Fruit fly (Drosophila melanogaster) whole organism, embryonic: ENCODE data around the gene Doa.

Experiments used
- Atf3 ChIP-seq: fragments of 200-800 bp; sonication (Bioruptor generic); optimal IDR thresholded peaks from 3 replicates; lab custom pipeline; 2016; ENCODE audit warnings: missing biosample characterization, missing genetic modification characterization
- C15 ChIP-seq: fragments of 200-800 bp; sonication (Bioruptor generic); IDR thresholded peaks from 3 replicates; pipeline ENCODE4 v1.3.6; 2022; ENCODE audit warnings: missing biosample characterization, missing genetic modification characterization
- CG10366 ChIP-seq: fragments of 200-800 bp; sonication (Bioruptor generic); IDR thresholded peaks from 2 replicates; pipeline ENCODE4 v1.3.6; 2022; ENCODE audit warnings: missing biosample characterization, missing genetic modification characterization
- CG10462 ChIP-seq: fragments of 200-800 bp; sonication (Bioruptor generic); optimal IDR thresholded peaks from 2 replicates; lab custom pipeline; 2016; ENCODE audit warnings: missing biosample characterization, missing genetic modification characterization
- CG11093 ChIP-seq: fragments of 200-800 bp; sonication (Bioruptor generic); IDR thresholded peaks from 3 replicates; pipeline ENCODE4 v1.3.6; 2022; ENCODE audit warnings: missing biosample characterization, missing genetic modification characterization
- CG16779 ChIP-seq: fragments of 200-800 bp; sonication (Bioruptor generic); IDR thresholded peaks from 2 replicates; pipeline ENCODE4 v1.3.6; 2022; ENCODE audit warnings: missing biosample characterization, missing genetic modification characterization
- CG4730 ChIP-seq: fragments of 200-800 bp; sonication (Bioruptor generic); IDR thresholded peaks from 2 replicates; pipeline ENCODE4 v1.3.6; 2022; ENCODE audit warnings: missing biosample characterization, missing genetic modification characterization
- CG6254 ChIP-seq: fragments of 200-800 bp; sonication (Bioruptor generic); optimal IDR thresholded peaks from 3 replicates; lab custom pipeline; 2017; ENCODE audit warnings: mild to moderate bottlenecking, missing biosample characterization, missing genetic modification reagents, missing genetic modification characterization
- Opbp ChIP-seq: fragments of 200-800 bp; sonication (Bioruptor generic); IDR thresholded peaks from 3 replicates; pipeline ENCODE4 v1.3.6; 2022; ENCODE audit warnings: missing biosample characterization, missing genetic modification characterization; ENCODE audit not compliant: partially characterized antibody
- chn ChIP-seq: fragments of 200-800 bp; sonication (Bioruptor generic); optimal IDR thresholded peaks from 2 replicates; lab custom pipeline; 2016; ENCODE audit warnings: missing biosample characterization, missing genetic modification characterization
- hth ChIP-seq: fragments of >200 bp; optimal IDR thresholded peaks from 2 replicates; lab custom pipeline; 2017; ENCODE audit warnings: inconsistent platforms
- peb ChIP-seq: fragments of 200-800 bp; sonication (Bioruptor generic); IDR thresholded peaks from 2 replicates; pipeline ENCODE4 v1.3.6; 2022; ENCODE audit warnings: missing biosample characterization, missing genetic modification characterization
- pita ChIP-seq: fragments of 200-800 bp; sonication (Bioruptor generic); optimal IDR thresholded peaks from 2 replicates; lab custom pipeline; 2017; ENCODE audit warnings: missing biosample characterization, mild to moderate bottlenecking, missing genetic modification characterization
- psq ChIP-seq: fragments of 200-800 bp; sonication (Bioruptor generic); optimal IDR thresholded peaks from 2 replicates; lab custom pipeline; 2017; ENCODE audit warnings: missing biosample characterization, missing genetic modification characterization

DNA sequence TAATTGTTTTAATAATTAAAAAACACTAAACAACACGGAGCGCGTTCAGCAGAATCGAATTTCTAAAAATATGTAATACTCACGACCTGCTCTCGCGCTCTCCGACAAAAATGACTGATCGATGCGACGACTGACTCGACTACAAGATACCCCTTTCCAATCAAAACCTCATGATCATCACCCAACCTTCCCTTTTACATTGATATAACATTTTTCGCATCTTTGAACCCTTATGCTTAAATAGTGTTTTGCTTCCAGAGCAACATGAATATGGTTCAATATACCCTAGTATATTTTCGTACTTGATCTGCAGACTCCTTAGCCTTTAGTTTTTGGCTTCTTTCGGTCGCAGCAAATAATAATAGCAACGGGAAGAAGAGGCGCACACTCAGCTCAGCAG is 23.9 kb downstream of the Doa start:
- TF ChIP-seq CG10366 (GFP tag; lab: Robert Waterston, UW) (peak; percentile 86), CG6254 (peak; percentile 11), pita (GFP tag; lab: Kevin White, UChicago) (no peak), C15 (GFP tag; lab: Robert Waterston, UW) (no peak), CG11093 (peak; percentile 70; the same call in 1 of the 3 replicates), CG16779 (GFP tag; lab: Robert Waterston, UW) (0 out of 2 replicates have a peak, but pooled peaks have one; percentile 15), peb (GFP tag; lab: Robert Waterston, UW) (peak; percentile 79), CG10462 (GFP tag; lab: Kevin White, UChicago) (peak; percentile 49), CG4730 (GFP tag; lab: Robert Waterston, UW) (peak; percentile 65), chn (GFP tag; lab: Kevin White, UChicago) (peak; percentile 59), Atf3 (GFP tag; lab: Kevin White, UChicago) (peak; percentile 24), Opbp (GFP tag; lab: Robert Waterston, UW) (no peak), hth (no peak), psq (no peak)
